Fruit fly (Drosophila melanogaster): ENCODE data around the gene spn-A.

DNA sequence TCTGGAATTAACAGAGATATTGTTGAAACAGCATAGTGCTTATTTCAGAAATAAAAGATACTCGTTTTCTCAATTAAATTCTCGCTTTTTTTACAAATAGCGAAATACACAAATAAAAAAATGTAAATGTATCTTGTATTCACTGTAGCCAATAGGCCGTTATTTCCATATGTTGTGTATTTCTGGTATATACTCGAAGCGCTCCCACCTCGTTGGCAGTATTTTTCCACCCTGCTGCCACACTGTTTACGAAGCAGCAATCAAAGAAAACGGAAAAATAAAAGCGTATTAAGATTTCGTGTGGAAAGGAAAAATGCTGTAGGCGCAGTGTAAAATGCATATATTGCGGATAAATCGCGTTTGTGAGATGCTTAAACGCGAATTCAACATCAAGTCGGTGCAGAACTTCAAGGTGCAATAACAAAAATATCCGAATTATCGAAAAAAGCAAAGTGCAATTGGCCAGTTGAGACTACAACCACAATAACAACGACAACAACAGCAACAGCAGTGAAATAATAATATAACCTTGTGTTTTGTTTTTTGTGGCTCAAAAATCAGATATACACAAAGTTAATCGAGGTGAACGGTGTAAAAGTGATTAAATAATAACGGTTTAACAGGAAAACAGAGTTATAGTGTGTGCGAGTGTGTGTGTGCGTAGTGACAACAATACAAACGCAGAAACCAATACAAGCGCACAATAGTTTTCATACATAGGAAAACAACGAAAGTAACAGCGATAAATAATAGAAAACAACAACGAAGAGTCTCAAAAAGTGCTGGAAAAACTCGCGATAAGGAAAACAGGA lies 2.4 kb upstream of the spn-A start, which contains the start of gene sima:
- TF ChIP-seq CG8478 (optimal IDR thresholded peaks at IDR 0.05) = no peak
- TF ChIP-seq psq (optimal IDR thresholded peaks at IDR 0.05) = peak; percentile 50
- no peak for TF ChIP-seq Dll (optimal IDR thresholded peaks at IDR 0.05)
- no peak for TF ChIP-seq usp (GFP tag; optimal IDR thresholded peaks at IDR 0.05)
- TF ChIP-seq EcR (GFP tag; optimal IDR thresholded peaks at IDR 0.05) = no peak

All from whole organism.